Worm (Caenorhabditis elegans) whole organism, early embryonic: Measurements from ENCODE around the gene dmsr-15.

Source experiments
- F13C5.2 ChIP-seq: sonication (generic microtip); optimal IDR thresholded peaks from 2 replicates; lab custom pipeline; 2017; ENCODE audit warnings: mild to moderate bottlenecking, missing genetic modification characterization, inconsistent platforms, missing compliant biosample characterization
- ama-1 ChIP-seq: fragments of 150-350 bp; optimal IDR thresholded peaks from 2 replicates; lab custom pipeline; 2014
- ceh-13 ChIP-seq: fragments of 200-800 bp; sonication (Bioruptor generic); optimal IDR thresholded peaks from 2 replicates; lab custom pipeline; 2018; ENCODE audit warnings: mild to moderate bottlenecking, missing genetic modification characterization, missing compliant biosample characterization
- ceh-36 ChIP-seq: sonication (generic microtip); optimal IDR thresholded peaks from 2 replicates; lab custom pipeline; 2016; ENCODE audit warnings: missing genetic modification characterization, inconsistent platforms, missing compliant biosample characterization
- ets-7 ChIP-seq: sonication (generic microtip); optimal IDR thresholded peaks from 2 replicates; lab custom pipeline; 2016; ENCODE audit warnings: missing genotype, missing genetic modification characterization, missing compliant biosample characterization
- flt-1 ChIP-seq: fragments of 200-800 bp; sonication (Bioruptor generic); IDR thresholded peaks from 2 replicates; pipeline ENCODE4 v1.3.6; 2022; ENCODE audit warnings: missing genetic modification characterization, missing compliant biosample characterization
- hmbx-1 ChIP-seq: sonication (generic microtip); optimal IDR thresholded peaks from 2 replicates; lab custom pipeline; 2016; ENCODE audit warnings: mild to moderate bottlenecking, missing genetic modification characterization, missing compliant biosample characterization
- hmg-4 ChIP-seq: fragments of 200-800 bp; sonication (Bioruptor generic); optimal IDR thresholded peaks from 2 replicates; lab custom pipeline; 2018; ENCODE audit warnings: mild to moderate bottlenecking, missing genetic modification characterization, missing compliant biosample characterization
- pes-1 ChIP-seq: fragments of 200-800 bp; sonication (Bioruptor generic); IDR thresholded peaks from 2 replicates; pipeline ENCODE4 v1.3.6; 2022; ENCODE audit warnings: missing genetic modification reagents, missing genetic modification characterization, missing compliant biosample characterization
- scrt-1 ChIP-seq: fragments of 200-800 bp; sonication (Bioruptor generic); IDR thresholded peaks from 2 replicates; pipeline ENCODE4 v1.3.6; 2022; ENCODE audit warnings: missing genetic modification characterization, missing compliant biosample characterization
- sea-1 ChIP-seq: fragments of 200-800 bp; sonication (Bioruptor generic); conservative IDR thresholded peaks from 2 replicates; pipeline ENCODE4 v1.3.6; 2022; ENCODE audit warnings: missing genetic modification characterization, missing compliant biosample characterization
- tbx-37 ChIP-seq: fragments of 200-800 bp; sonication (Bioruptor generic); conservative IDR thresholded peaks from 2 replicates; pipeline ENCODE4 v1.3.6; 2022; ENCODE audit warnings: missing genetic modification reagents, missing genetic modification characterization, missing compliant biosample characterization

- TF ChIP-seq ceh-13 (GFP tag; lab: Kevin White, UChicago): no peak
- TF ChIP-seq hmg-4 (GFP tag; lab: Kevin White, UChicago): no peak
- no peak for TF ChIP-seq F13C5.2
- no peak for TF ChIP-seq ama-1
- no peak for TF ChIP-seq scrt-1 (GFP tag; lab: Robert Waterston, UW)
- no peak for TF ChIP-seq hmbx-1
- no peak for TF ChIP-seq ceh-36 (tag; lab: Kevin White, UChicago)
- TF ChIP-seq pes-1 (GFP tag; lab: Robert Waterston, UW): no peak
- no peak for TF ChIP-seq flt-1 (GFP tag; lab: Robert Waterston, UW)
- no peak for TF ChIP-seq sea-1 (GFP tag; lab: Robert Waterston, UW)
- TF ChIP-seq tbx-37 (GFP tag; lab: Robert Waterston, UW): no peak
- no peak for TF ChIP-seq ets-7 (tag; lab: Kevin White, UChicago)
Measured at ce11 chrV:6796264-6796663, 32.4 kb downstream of the dmsr-15 start.
